Worm (Caenorhabditis elegans) whole organism, young adult: ENCODE data around the gene ttr-30.
A peak's percentile ranks its signal among the peaks of the same experiment; 100 is the strongest.

ENCODE experiments used
- C17E4.6 ChIP-seq: fragments of 200-800 bp; sonication (Bioruptor generic); IDR thresholded peaks from 2 replicates; pipeline ENCODE4 v1.3.6; 2022; ENCODE audit warnings: missing genetic modification reagents, missing genetic modification characterization, missing compliant biosample characterization
- F10E7.11 ChIP-seq: sonication (generic microtip); optimal IDR thresholded peaks from 2 replicates; lab custom pipeline; 2017; ENCODE audit warnings: mild to moderate bottlenecking, missing genetic modification characterization, moderate library complexity, missing compliant biosample characterization
- F22D6.2 ChIP-seq: sonication (generic microtip); optimal IDR thresholded peaks from 2 replicates; lab custom pipeline; 2016; ENCODE audit warnings: mild to moderate bottlenecking, missing genetic modification characterization, missing compliant biosample characterization
- F39B2.1 ChIP-seq: fragments of 200-800 bp; sonication (Bioruptor generic); IDR thresholded peaks from 2 replicates; pipeline ENCODE4 v1.3.6; 2022; ENCODE audit warnings: missing genetic modification reagents, missing genetic modification characterization, missing compliant biosample characterization
- F49E8.2 ChIP-seq: sonication (generic microtip); optimal IDR thresholded peaks from 3 replicates; lab custom pipeline; 2017; ENCODE audit warnings: missing genetic modification characterization, mild to moderate bottlenecking, missing compliant biosample characterization, antibody characterized with exemption, moderate library complexity; ENCODE audit not compliant: insufficient read depth
- F55B11.4 ChIP-seq: sonication (generic microtip); optimal IDR thresholded peaks from 2 replicates; lab custom pipeline; 2016; ENCODE audit warnings: missing compliant biosample characterization, missing genetic modification characterization, borderline replicate concordance; ENCODE audit not compliant: insufficient read depth
- F57C9.4 ChIP-seq: sonication (generic microtip); optimal IDR thresholded peaks from 2 replicates; lab custom pipeline; 2017; ENCODE audit warnings: mild to moderate bottlenecking, missing genetic modification characterization, missing compliant biosample characterization
- T07F8.4 ChIP-seq: sonication (generic microtip); optimal IDR thresholded peaks from 2 replicates; lab custom pipeline; 2016; ENCODE audit warnings: mild to moderate bottlenecking, missing genetic modification characterization, moderate library complexity, missing compliant biosample characterization
- T26A5.8 ChIP-seq: sonication (generic microtip); optimal IDR thresholded peaks from 2 replicates; lab custom pipeline; 2016; ENCODE audit warnings: missing genetic modification characterization, missing compliant biosample characterization
- Y79H2A.3 ChIP-seq: fragments of 200-800 bp; sonication (Bioruptor generic); conservative IDR thresholded peaks from 2 replicates; pipeline ENCODE4 v1.3.6; 2022; ENCODE audit warnings: missing genetic modification reagents, missing genetic modification characterization, missing compliant biosample characterization
- Y95B8A.8 ChIP-seq: fragments of 200-800 bp; sonication (Bioruptor generic); IDR thresholded peaks from 2 replicates; pipeline ENCODE4 v1.3.6; 2022; ENCODE audit warnings: missing genetic modification reagents, missing genetic modification characterization, missing compliant biosample characterization
- ZK185.1 ChIP-seq: sonication (generic microtip); optimal IDR thresholded peaks from 2 replicates; lab custom pipeline; 2016; ENCODE audit warnings: mild to moderate bottlenecking, missing genetic modification characterization, missing compliant biosample characterization; ENCODE audit not compliant: poor library complexity, severe bottlenecking
- akir-1 ChIP-seq: fragments of 200-800 bp; sonication (Bioruptor generic); optimal IDR thresholded peaks from 2 replicates; lab custom pipeline; 2018; ENCODE audit warnings: mild to moderate bottlenecking, missing genetic modification characterization, moderate library complexity, missing compliant biosample characterization
- aptf-2 ChIP-seq: fragments of 200-800 bp; sonication (Bioruptor generic); conservative IDR thresholded peaks from 2 replicates; pipeline ENCODE4 v1.3.6; 2022; ENCODE audit warnings: missing genetic modification reagents, missing genetic modification characterization, missing compliant biosample characterization
- aptf-3 ChIP-seq: fragments of 200-800 bp; sonication (Bioruptor generic); IDR thresholded peaks from 2 replicates; pipeline ENCODE4 v1.3.6; 2022; ENCODE audit warnings: missing genetic modification characterization, missing compliant biosample characterization
- atf-7 ChIP-seq: sonication (generic microtip); optimal IDR thresholded peaks from 2 replicates; lab custom pipeline; 2017; ENCODE audit warnings: mild to moderate bottlenecking, missing genetic modification characterization, missing compliant biosample characterization
- attf-6 ChIP-seq: fragments of 200-800 bp; sonication (Bioruptor generic); IDR thresholded peaks from 2 replicates; pipeline ENCODE4 v1.3.6; 2022; ENCODE audit warnings: missing genetic modification reagents, missing genetic modification characterization, missing compliant biosample characterization
- bed-1 ChIP-seq: fragments of 200-800 bp; sonication (Bioruptor generic); IDR thresholded peaks from 2 replicates; pipeline ENCODE4 v1.3.6; 2022; ENCODE audit warnings: missing genetic modification reagents, missing genetic modification characterization, missing compliant biosample characterization
- ccch-3 ChIP-seq: fragments of 200-800 bp; sonication (Bioruptor generic); optimal IDR thresholded peaks from 2 replicates; lab custom pipeline; 2018; ENCODE audit warnings: mild to moderate bottlenecking, missing genetic modification characterization, missing compliant biosample characterization
- cebp-2 ChIP-seq: fragments of 200-800 bp; sonication (Bioruptor generic); IDR thresholded peaks from 2 replicates; pipeline ENCODE4 v1.3.6; 2022; ENCODE audit warnings: missing genetic modification characterization, missing compliant biosample characterization
- ceh-100 ChIP-seq: fragments of 200-800 bp; sonication (Bioruptor generic); IDR thresholded peaks from 2 replicates; pipeline ENCODE4 v1.3.6; 2022; ENCODE audit warnings: missing genetic modification reagents, missing genetic modification characterization, missing compliant biosample characterization
- ceh-58 ChIP-seq: fragments of 200-800 bp; sonication (Bioruptor generic); IDR thresholded peaks from 2 replicates; pipeline ENCODE4 v1.3.6; 2022; ENCODE audit warnings: missing genetic modification characterization, missing compliant biosample characterization
- ceh-79 ChIP-seq: sonication (generic microtip); optimal IDR thresholded peaks from 2 replicates; lab custom pipeline; 2017; ENCODE audit warnings: mild to moderate bottlenecking, missing genetic modification characterization, missing compliant biosample characterization
- ceh-91 ChIP-seq: fragments of 200-800 bp; sonication (Bioruptor generic); IDR thresholded peaks from 2 replicates; pipeline ENCODE4 v1.3.6; 2022; ENCODE audit warnings: missing genetic modification reagents, missing genetic modification characterization, missing compliant biosample characterization
- die-1 ChIP-seq: sonication (generic microtip); optimal IDR thresholded peaks from 2 replicates; lab custom pipeline; 2016; ENCODE audit warnings: missing genotype, mild to moderate bottlenecking, missing genetic modification characterization, missing compliant biosample characterization
- dox-1 ChIP-seq: fragments of 200-800 bp; sonication (Bioruptor generic); IDR thresholded peaks from 2 replicates; pipeline ENCODE4 v1.3.6; 2022; ENCODE audit warnings: missing genetic modification reagents, missing genetic modification characterization, missing compliant biosample characterization
- fkh-3 ChIP-seq: sonication (generic microtip); optimal IDR thresholded peaks from 2 replicates; lab custom pipeline; 2016; ENCODE audit warnings: mild to moderate bottlenecking, missing genetic modification characterization, missing compliant biosample characterization
- gei-17 ChIP-seq: fragments of 200-800 bp; sonication (Bioruptor generic); optimal IDR thresholded peaks from 2 replicates; lab custom pipeline; 2018; ENCODE audit warnings: mild to moderate bottlenecking, missing genetic modification characterization, missing compliant biosample characterization
- hlh-12 ChIP-seq: sonication (generic microtip); optimal IDR thresholded peaks from 2 replicates; lab custom pipeline; 2016; ENCODE audit warnings: missing genetic modification characterization, missing compliant biosample characterization
- hmg-1.2 ChIP-seq: fragments of 200-800 bp; sonication (Bioruptor generic); IDR thresholded peaks from 2 replicates; pipeline ENCODE4 v1.3.6; 2022; ENCODE audit warnings: missing genetic modification reagents, missing genetic modification characterization, missing compliant biosample characterization
- hsf-1 ChIP-seq: fragments of 200-800 bp; sonication (Bioruptor generic); IDR thresholded peaks from 2 replicates; pipeline ENCODE4 v1.3.6; 2022; ENCODE audit warnings: missing genetic modification reagents, missing genetic modification characterization, missing compliant biosample characterization
- lag-1 ChIP-seq: fragments of 200-800 bp; sonication (Bioruptor generic); IDR thresholded peaks from 2 replicates; pipeline ENCODE4 v1.3.6; 2022; ENCODE audit warnings: missing genetic modification reagents, missing genetic modification characterization, missing compliant biosample characterization
- let-526 ChIP-seq: fragments of 200-800 bp; sonication (Bioruptor generic); IDR thresholded peaks from 2 replicates; pipeline ENCODE4 v1.3.6; 2022; ENCODE audit warnings: missing genetic modification reagents, missing genetic modification characterization, missing compliant biosample characterization
- lir-1 ChIP-seq: fragments of 200-800 bp; sonication (Bioruptor generic); conservative IDR thresholded peaks from 2 replicates; pipeline ENCODE4 v1.3.6; 2022; ENCODE audit warnings: missing genetic modification reagents, missing genetic modification characterization, missing compliant biosample characterization
- lsl-1 ChIP-seq: fragments of 200-800 bp; sonication (Bioruptor generic); optimal IDR thresholded peaks from 2 replicates; lab custom pipeline; 2018; ENCODE audit warnings: mild to moderate bottlenecking, missing genetic modification characterization, moderate library complexity, missing compliant biosample characterization
- lsy-27 ChIP-seq: sonication (generic microtip); optimal IDR thresholded peaks from 2 replicates; lab custom pipeline; 2017; ENCODE audit warnings: missing genetic modification characterization, mild to moderate bottlenecking, missing compliant biosample characterization, antibody characterized with exemption, missing genotype, borderline replicate concordance; ENCODE audit not compliant: insufficient read depth
- mes-4 ChIP-seq: sonication (generic microtip); optimal IDR thresholded peaks from 2 replicates; lab custom pipeline; 2016; ENCODE audit warnings: missing genotype, missing genetic modification characterization, missing compliant biosample characterization
- nfyb-1 ChIP-seq: fragments of 200-800 bp; sonication (Bioruptor generic); IDR thresholded peaks from 2 replicates; pipeline ENCODE4 v1.3.6; 2022; ENCODE audit warnings: missing genetic modification reagents, missing genetic modification characterization, missing compliant biosample characterization
- nhr-120 ChIP-seq: fragments of 200-800 bp; sonication (Bioruptor generic); IDR thresholded peaks from 2 replicates; pipeline ENCODE4 v1.3.6; 2022; ENCODE audit warnings: missing genetic modification characterization, missing compliant biosample characterization
- pha-4 ChIP-seq: fragments of 150-350 bp; sonication (generic microtip); optimal IDR thresholded peaks from 2 replicates; lab custom pipeline; 2014; ENCODE audit warnings: missing biosample characterization, missing genetic modification reagents, missing genetic modification characterization
- rec-8 ChIP-seq, 2 experiments: sonication (generic microtip); optimal IDR thresholded peaks; 2 replicates each; lab custom pipeline; 2016; ENCODE audit warnings: mild to moderate bottlenecking in 2 of 2, missing genetic modification characterization in 2 of 2, missing genetic modification reagents in 2 of 2, missing genotype in 2 of 2, missing biosample characterization in 1 of 2, missing compliant biosample characterization in 1 of 2, moderate library complexity in 1 of 2
- snpc-1.3 ChIP-seq: sonication (generic microtip); optimal IDR thresholded peaks from 2 replicates; lab custom pipeline; 2017; ENCODE audit warnings: missing genetic modification characterization, mild to moderate bottlenecking, missing compliant biosample characterization, antibody characterized with exemption, moderate library complexity, missing genotype, missing genetic modification reagents; ENCODE audit not compliant: insufficient read depth
- snpc-3.4 ChIP-seq: sonication (generic microtip); optimal IDR thresholded peaks from 2 replicates; lab custom pipeline; 2017; ENCODE audit warnings: missing genetic modification characterization, mild to moderate bottlenecking, missing compliant biosample characterization, antibody characterized with exemption, moderate library complexity, missing genotype, missing genetic modification reagents
- tbp1 ChIP-seq: fragments of 200-800 bp; sonication (Bioruptor generic); optimal IDR thresholded peaks from 2 replicates; lab custom pipeline; 2018; ENCODE audit warnings: mild to moderate bottlenecking, missing genetic modification characterization, missing compliant biosample characterization
- tlf-1 ChIP-seq: fragments of 200-800 bp; sonication (Bioruptor generic); optimal IDR thresholded peaks from 2 replicates; lab custom pipeline; 2018; ENCODE audit warnings: mild to moderate bottlenecking, missing genetic modification characterization, missing compliant biosample characterization
- zim-3 ChIP-seq: sonication (generic microtip); optimal IDR thresholded peaks from 2 replicates; lab custom pipeline; 2017; ENCODE audit warnings: mild to moderate bottlenecking, missing genetic modification characterization, moderate library complexity, missing compliant biosample characterization
- ztf-3 ChIP-seq: fragments of 200-800 bp; sonication (Bioruptor generic); optimal IDR thresholded peaks from 2 replicates; lab custom pipeline; 2018; ENCODE audit warnings: mild to moderate bottlenecking, missing genetic modification characterization, missing compliant biosample characterization

ttr-30 gene

ce11 chrX:7322323-7322722 is 8.4 kb upstream of the ttr-30 start, which contains the start of gene T08A9.13:
TSS of gene T08A9.13 (minus strand) at chrX:7322423.
- no peak for TF ChIP-seq ceh-58 (GFP tag; lab: Robert Waterston, UW)
- no peak for TF ChIP-seq F57C9.4 (tag; lab: Kevin White, UChicago)
- no peak for TF ChIP-seq pha-4 (tag; lab: Kevin White, UChicago)
- TF ChIP-seq aptf-3: no peak
- no peak for TF ChIP-seq C17E4.6
- TF ChIP-seq Y95B8A.8 (GFP tag; lab: Robert Waterston, UW): no peak
- no peak for TF ChIP-seq nhr-120 (GFP tag; lab: Robert Waterston, UW)
- TF ChIP-seq rec-8 (tag; optimal IDR thresholded peaks at IDR 0.05; lab: Kevin White, UChicago): no peak
- TF ChIP-seq dox-1 (GFP tag; lab: Robert Waterston, UW): no peak
- TF ChIP-seq aptf-2 (GFP tag; lab: Robert Waterston, UW): no peak
- TF ChIP-seq ceh-79 (tag; lab: Kevin White, UChicago): no peak
- no peak for TF ChIP-seq bed-1 (GFP tag; lab: Robert Waterston, UW)
- no peak for TF ChIP-seq gei-17 (GFP tag; lab: Kevin White, UChicago)
- TF ChIP-seq die-1 (tag; lab: Kevin White, UChicago): no peak
- no peak for TF ChIP-seq ccch-3
- TF ChIP-seq zim-3 (tag; lab: Kevin White, UChicago): no peak
- TF ChIP-seq F49E8.2: no peak
- TF ChIP-seq ceh-100: no peak
- TF ChIP-seq lir-1: no peak
- no peak for TF ChIP-seq T07F8.4 (tag; lab: Kevin White, UChicago)

ce11 chrX:7323604-7324003 is 7.1 kb upstream of the ttr-30 start:
- TF ChIP-seq tbp1 (peak; percentile 93), ceh-100 (no peak), lsl-1 (GFP tag; lab: Kevin White, UChicago) (no peak), cebp-2 (GFP tag; lab: Robert Waterston, UW) (no peak), F49E8.2 (peak; percentile 14), fkh-3 (tag; lab: Kevin White, UChicago) (peak; percentile 14), ZK185.1 (tag; lab: Kevin White, UChicago) (peak; percentile 32), snpc-3.4 (tag; lab: Kevin White, UChicago) (peak; percentile 83), attf-6 (GFP tag; lab: Robert Waterston, UW) (0 out of 2 replicates have a peak, but pooled peaks have one; percentile 47), ceh-91 (GFP tag; lab: Robert Waterston, UW) (0 out of 2 replicates have a peak, but pooled peaks have one; percentile 27), F22D6.2 (tag; lab: Kevin White, UChicago) (no peak), atf-7 (tag; lab: Kevin White, UChicago) (peak; percentile 40), F10E7.11 (tag; lab: Kevin White, UChicago) (no peak), zim-3 (tag; lab: Kevin White, UChicago) (peak; percentile 6), akir-1 (GFP tag; lab: Kevin White, UChicago) (no peak), die-1 (tag; lab: Kevin White, UChicago) (peak; percentile 82), mes-4 (tag; lab: Kevin White, UChicago) (no peak), snpc-1.3 (tag; lab: Kevin White, UChicago) (peak; percentile 72), lsy-27 (peak; percentile 36), F55B11.4 (no peak), lag-1 (GFP tag; lab: Robert Waterston, UW) (no peak), let-526 (GFP tag; lab: Robert Waterston, UW) (no peak), T26A5.8 (tag; lab: Kevin White, UChicago) (no peak), hmg-1.2 (GFP tag; lab: Robert Waterston, UW) (peak; percentile 71), ztf-3 (no peak), F39B2.1 (GFP tag; lab: Robert Waterston, UW) (no peak), hsf-1 (GFP tag; lab: Robert Waterston, UW) (no peak), tlf-1 (GFP tag; lab: Kevin White, UChicago) (peak; percentile 23), nfyb-1 (GFP tag; lab: Robert Waterston, UW) (peak; percentile 75), Y79H2A.3 (GFP tag; lab: Robert Waterston, UW) (no peak), hlh-12 (tag; lab: Kevin White, UChicago) (no peak)
